Fruit fly (Drosophila melanogaster) whole organism, prepupa: ENCODE data around the gene CG11227.
A peak's percentile ranks its signal among the peaks of the same experiment; 100 is the strongest.

Experiments
- CG10631 ChIP-seq: fragments of 200-800 bp; sonication (Bioruptor generic); optimal IDR thresholded peaks from 2 replicates; lab custom pipeline; 2016; ENCODE audit warnings: missing biosample characterization, missing genetic modification characterization
- CG11294 ChIP-seq: fragments of 200-800 bp; sonication (Bioruptor generic); IDR thresholded peaks from 2 replicates; pipeline ENCODE4 v1.3.6; 2022; ENCODE audit warnings: missing biosample characterization, missing genetic modification characterization
- CG11762 ChIP-seq: fragments of 200-800 bp; sonication (Bioruptor generic); optimal IDR thresholded peaks from 3 replicates; lab custom pipeline; 2016; ENCODE audit warnings: missing biosample characterization, missing genetic modification characterization; ENCODE audit not compliant: insufficient read depth
- CG11902 ChIP-seq: fragments of 200-800 bp; sonication (Bioruptor generic); optimal IDR thresholded peaks from 3 replicates; lab custom pipeline; 2016; ENCODE audit warnings: missing biosample characterization, missing genetic modification characterization
- CG15336 ChIP-seq: fragments of 200-800 bp; sonication (Bioruptor generic); IDR thresholded peaks from 2 replicates; pipeline ENCODE4 v1.3.6; 2022; ENCODE audit warnings: missing biosample characterization, missing genetic modification characterization
- CG3032 ChIP-seq: fragments of 200-800 bp; optimal IDR thresholded peaks from 2 replicates; lab custom pipeline; 2019; ENCODE audit warnings: missing biosample characterization, mild to moderate bottlenecking, missing genetic modification characterization, moderate library complexity
- CG31627 ChIP-seq: fragments of 200-800 bp; sonication (Bioruptor generic); optimal IDR thresholded peaks from 3 replicates; lab custom pipeline; 2016; ENCODE audit warnings: missing biosample characterization, missing genetic modification characterization
- CG32006 ChIP-seq: fragments of 200-800 bp; sonication (Bioruptor generic); optimal IDR thresholded peaks from 3 replicates; lab custom pipeline; 2017; ENCODE audit warnings: missing biosample characterization, mild to moderate bottlenecking, missing genetic modification characterization
- CG4318 ChIP-seq: fragments of 200-800 bp; sonication (Bioruptor generic); optimal IDR thresholded peaks from 3 replicates; lab custom pipeline; 2017; ENCODE audit warnings: missing biosample characterization, mild to moderate bottlenecking, missing genetic modification characterization
- CG6276 ChIP-seq: fragments of 200-800 bp; sonication (Bioruptor generic); optimal IDR thresholded peaks from 2 replicates; lab custom pipeline; 2017; ENCODE audit warnings: missing biosample characterization, mild to moderate bottlenecking, missing genetic modification characterization
- CG6808 ChIP-seq: fragments of 200-800 bp; sonication (Bioruptor generic); optimal IDR thresholded peaks from 3 replicates; lab custom pipeline; 2017; ENCODE audit warnings: missing biosample characterization, missing genetic modification characterization, mild to moderate bottlenecking, moderate library complexity, missing genetic modification reagents
- CG6854 ChIP-seq: fragments of 200-800 bp; sonication (Bioruptor generic); optimal IDR thresholded peaks from 2 replicates; lab custom pipeline; 2017; ENCODE audit warnings: missing biosample characterization, mild to moderate bottlenecking, missing genetic modification characterization
- CG7368 ChIP-seq: fragments of 200-800 bp; sonication (Bioruptor generic); optimal IDR thresholded peaks from 3 replicates; lab custom pipeline; 2016; ENCODE audit warnings: missing biosample characterization, missing genetic modification characterization
- CG8319 ChIP-seq: fragments of 200-800 bp; sonication (Bioruptor generic); optimal IDR thresholded peaks from 3 replicates; lab custom pipeline; 2016; ENCODE audit warnings: missing biosample characterization, missing genetic modification characterization
- CG8632 ChIP-seq: fragments of 200-800 bp; sonication (Bioruptor generic); optimal IDR thresholded peaks from 3 replicates; lab custom pipeline; 2016; ENCODE audit warnings: missing biosample characterization, missing genetic modification characterization
- CG9139 ChIP-seq: fragments of 200-800 bp; sonication (Bioruptor generic); optimal IDR thresholded peaks from 3 replicates; lab custom pipeline; 2017; ENCODE audit warnings: missing biosample characterization, mild to moderate bottlenecking, missing genetic modification characterization
- Eip75B ChIP-seq: fragments of 200-800 bp; sonication (Bioruptor generic); optimal IDR thresholded peaks from 3 replicates; lab custom pipeline; 2016; ENCODE audit warnings: missing biosample characterization, missing genetic modification characterization
- Eip78C ChIP-seq: fragments of 200-800 bp; sonication (Bioruptor generic); peaks from one replicate; lab custom pipeline; 2016; ENCODE audit warnings: missing biosample characterization, missing genetic modification characterization
- Eip93F ChIP-seq: fragments of 200-800 bp; sonication (Bioruptor generic); optimal IDR thresholded peaks from 2 replicates; lab custom pipeline; 2016; ENCODE audit warnings: missing biosample characterization, mild to moderate bottlenecking, missing genetic modification characterization
- Ets21C ChIP-seq: fragments of 200-800 bp; sonication (Bioruptor generic); optimal IDR thresholded peaks from 3 replicates; lab custom pipeline; 2016; ENCODE audit warnings: missing biosample characterization, missing genetic modification characterization
- Ets96B ChIP-seq: fragments of 200-800 bp; optimal IDR thresholded peaks from 2 replicates; lab custom pipeline; 2019; ENCODE audit warnings: missing biosample characterization, mild to moderate bottlenecking, missing genetic modification characterization, moderate library complexity
- Hr38 ChIP-seq: sonication (Bioruptor generic); optimal IDR thresholded peaks from 2 replicates; lab custom pipeline; 2016; ENCODE audit warnings: missing biosample characterization, missing genetic modification characterization
- Hr39 ChIP-seq: fragments of 200-800 bp; sonication (Bioruptor generic); optimal IDR thresholded peaks from 2 replicates; lab custom pipeline; 2016; ENCODE audit warnings: missing biosample characterization, missing genetic modification characterization
- Hr4 ChIP-seq: fragments of 200-800 bp; sonication (Bioruptor generic); optimal IDR thresholded peaks from 3 replicates; lab custom pipeline; 2016; ENCODE audit warnings: missing biosample characterization, missing genetic modification characterization
- achi ChIP-seq: fragments of 200-800 bp; sonication (Bioruptor generic); optimal IDR thresholded peaks from 3 replicates; lab custom pipeline; 2016; ENCODE audit warnings: missing biosample characterization, missing genetic modification characterization
- acj6 ChIP-seq: fragments of 200-800 bp; sonication (Bioruptor generic); optimal IDR thresholded peaks from 3 replicates; lab custom pipeline; 2016; ENCODE audit warnings: missing biosample characterization, missing genetic modification characterization
- dsx ChIP-seq: fragments of 200-800 bp; optimal IDR thresholded peaks from 3 replicates; lab custom pipeline; 2019; ENCODE audit warnings: missing biosample characterization, mild to moderate bottlenecking, missing genetic modification characterization, moderate library complexity; ENCODE audit not compliant: poor library complexity, severe bottlenecking
- esn ChIP-seq: fragments of 200-800 bp; sonication (Bioruptor generic); optimal IDR thresholded peaks from 2 replicates; lab custom pipeline; 2016; ENCODE audit warnings: missing biosample characterization, mild to moderate bottlenecking, missing genetic modification characterization, moderate library complexity
- fd59A ChIP-seq: fragments of 200-800 bp; sonication (Bioruptor generic); optimal IDR thresholded peaks from 2 replicates; lab custom pipeline; 2017; ENCODE audit warnings: missing biosample characterization, mild to moderate bottlenecking, missing genetic modification characterization, missing genetic modification reagents
- fkh ChIP-seq: fragments of 200-800 bp; sonication (Bioruptor generic); optimal IDR thresholded peaks from 3 replicates; lab custom pipeline; 2017; ENCODE audit warnings: missing biosample characterization, mild to moderate bottlenecking, missing genetic modification characterization, moderate library complexity
- lz ChIP-seq: fragments of 200-800 bp; sonication (Bioruptor generic); optimal IDR thresholded peaks from 3 replicates; lab custom pipeline; 2016; ENCODE audit warnings: missing biosample characterization, missing genetic modification characterization
- pdm3 ChIP-seq: fragments of 200-800 bp; sonication (Bioruptor generic); optimal IDR thresholded peaks from 3 replicates; lab custom pipeline; 2016; ENCODE audit warnings: missing biosample characterization, missing genetic modification characterization
- ss ChIP-seq, 2 experiments: fragments of 200-800 bp; sonication (Bioruptor generic); optimal IDR thresholded peaks; 2 replicates in 1 of 2; 3 replicates in 1 of 2; lab custom pipeline; 2017 to 2018; ENCODE audit warnings: mild to moderate bottlenecking in 2 of 2, missing biosample characterization in 2 of 2, missing genetic modification characterization in 2 of 2, moderate library complexity in 1 of 2
- svp ChIP-seq: fragments of 200-800 bp; sonication (Bioruptor generic); peaks from one replicate; lab custom pipeline; 2016; ENCODE audit warnings: missing biosample characterization, missing genetic modification characterization

Gene CG11227

DNA sequence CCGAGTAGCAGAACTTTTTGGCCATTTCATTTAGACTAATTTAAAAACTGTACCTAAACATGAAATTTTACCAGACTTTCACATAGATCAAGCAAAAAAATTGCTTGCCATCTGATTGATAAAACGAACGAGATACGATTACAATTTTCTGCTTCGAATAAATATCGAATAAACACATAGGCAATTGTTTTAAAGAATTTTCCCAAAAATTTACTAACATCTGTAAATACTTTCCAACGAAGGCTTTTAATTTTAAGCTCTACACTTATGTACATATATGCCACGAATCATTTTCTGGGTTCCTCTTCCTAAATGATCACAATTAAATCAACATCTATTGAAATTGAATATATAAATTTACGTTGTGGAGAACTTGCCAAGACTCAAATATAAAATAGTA, at the start of gene CG11227:
Gene CG11227 (minus strand): TSS at position 101 of the 400 bp plus-strand sequence.
- TF ChIP-seq Hr39 = no peak
- TF ChIP-seq CG31627 (GFP tag; lab: Kevin White, UChicago) = no peak
- TF ChIP-seq Eip93F = no peak
- no peak for TF ChIP-seq Ets21C (GFP tag; lab: Kevin White, UChicago)
- TF ChIP-seq CG6808 (GFP tag; lab: Kevin White, UChicago) = no peak
- TF ChIP-seq Hr38 (GFP tag; lab: Kevin White, UChicago) = no peak
- TF ChIP-seq ss (GFP tag; optimal IDR thresholded peaks at IDR 0.05; lab: Kevin White, UChicago) = no peak
- TF ChIP-seq CG32006 (GFP tag; lab: Kevin White, UChicago) = no peak
- no peak for TF ChIP-seq Eip75B

DNA sequence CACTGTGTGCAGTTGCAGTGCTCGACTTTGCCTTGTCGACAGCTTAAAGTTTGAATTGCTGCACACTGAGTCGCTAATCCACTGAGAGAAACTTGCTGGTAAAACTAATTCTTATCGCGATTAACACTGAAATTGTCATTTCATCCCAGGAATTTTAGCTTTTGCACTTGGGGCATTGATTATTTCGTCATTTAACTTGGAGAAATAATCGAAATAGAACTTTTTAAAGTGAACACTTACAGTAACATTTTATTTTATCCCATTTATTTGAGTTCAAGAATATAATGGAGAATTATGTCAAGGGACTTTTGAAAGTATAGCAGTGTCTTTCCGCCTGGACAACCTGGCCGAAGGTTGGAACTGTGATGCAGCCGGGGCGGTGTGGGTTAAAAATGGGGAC, 44.6 kb upstream of the CG11227 start, which contains the start of gene CG44426:
Gene CG44426 (plus strand): TSS at position 301 of the 400 bp plus-strand sequence.
- no peak for TF ChIP-seq CG31627 (GFP tag; lab: Kevin White, UChicago)
- TF ChIP-seq svp (GFP tag; lab: Kevin White, UChicago) = peak; percentile 39
- TF ChIP-seq, all 60 proteins: peak for 1

- TF ChIP-seq CG32006 (GFP tag; lab: Kevin White, UChicago) (no peak), Hr39 (no peak), CG7368 (GFP tag; lab: Kevin White, UChicago) (no peak), CG8632 (GFP tag; lab: Kevin White, UChicago) (no peak), CG3032 (tag; lab: Kevin White, UChicago) (no peak), Ets96B (tag; lab: Kevin White, UChicago) (no peak)
Observed at dm6 chrX:20965369-20966040, 32.1 kb upstream of the CG11227 start, which contains the start of gene CG1304. Gene CG1304, minus strand, starts transcription at chrX:20965419.

- TF ChIP-seq Eip78C (no peak), fkh (GFP tag; lab: Kevin White, UChicago) (no peak), CG10631 (GFP tag; lab: Kevin White, UChicago) (no peak), Hr38 (GFP tag; lab: Kevin White, UChicago) (no peak), CG15336 (GFP tag; lab: Robert Waterston, UW) (no peak), achi (GFP tag; lab: Kevin White, UChicago) (no peak), CG8319 (GFP tag; lab: Kevin White, UChicago) (no peak), fd59A (GFP tag; lab: Kevin White, UChicago) (no peak), CG11902 (no peak), CG11762 (GFP tag; lab: Kevin White, UChicago) (no peak)
- TF ChIP-seq, all 60 proteins: peak for 0
Observed at dm6 chrX:20963405-20963804, 30.0 kb upstream of the CG11227 start, which contains the start of gene Ser6. Gene Ser6, minus strand, starts transcription at chrX:20963505.

DNA sequence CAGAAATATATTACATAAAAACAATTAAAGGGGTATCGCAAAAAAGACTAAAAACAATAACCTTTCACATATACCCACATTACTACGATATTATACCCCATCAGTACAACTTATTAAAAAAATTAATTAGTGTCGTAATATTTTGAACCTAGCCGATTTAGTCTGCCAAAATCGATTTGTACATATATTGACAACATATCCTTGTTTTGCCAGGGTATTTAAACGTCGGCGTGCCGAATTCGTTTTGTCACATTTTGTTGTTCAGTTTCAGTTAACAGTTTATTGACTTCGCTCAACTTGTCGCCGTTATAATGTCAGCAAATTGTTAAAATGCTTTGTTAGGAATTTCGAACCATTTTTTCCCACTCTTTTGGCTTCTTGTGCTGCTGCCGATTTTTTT, 14.9 kb upstream of the CG11227 start:
- TF ChIP-seq lz (GFP tag; lab: Kevin White, UChicago) = no peak
- TF ChIP-seq dsx (GFP tag; lab: Kevin White, UChicago) = peak; percentile 24
- peak; percentile 63 for TF ChIP-seq svp (GFP tag; lab: Kevin White, UChicago)
- TF ChIP-seq Hr4 = no peak
- peak; percentile 53 for TF ChIP-seq Eip78C

DNA sequence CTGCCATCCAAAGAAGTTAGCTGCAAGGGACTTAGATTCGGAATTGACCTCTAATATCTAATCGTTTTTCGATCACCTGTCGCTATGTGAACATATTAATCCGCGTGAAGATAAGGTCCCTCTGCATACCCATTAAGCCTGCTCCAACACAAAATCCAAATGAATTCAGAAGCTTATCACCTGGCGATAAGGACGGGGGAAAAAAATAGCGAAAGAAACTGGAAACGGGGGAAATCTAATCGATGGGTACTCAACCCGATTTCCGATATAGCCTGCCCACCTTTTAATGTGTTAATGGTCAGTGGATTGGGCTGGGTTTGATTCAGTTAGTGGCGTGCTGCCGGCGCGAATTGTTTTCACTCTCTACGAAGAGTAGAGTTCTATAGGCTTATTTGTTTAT, 1.2 kb upstream of the CG11227 start, which contains the start of gene Npc1b:
Gene Npc1b (plus strand): TSS at position 340 of the 400 bp plus-strand sequence.
- no peak for TF ChIP-seq esn (GFP tag; lab: Kevin White, UChicago)
- TF ChIP-seq CG4318 (GFP tag; lab: Kevin White, UChicago) = no peak
- no peak for TF ChIP-seq CG8319 (GFP tag; lab: Kevin White, UChicago)
- TF ChIP-seq CG9139 = no peak
- no peak for TF ChIP-seq acj6 (GFP tag; lab: Kevin White, UChicago)
- TF ChIP-seq CG6854 (GFP tag; lab: Kevin White, UChicago) = no peak
- TF ChIP-seq CG32006 (GFP tag; lab: Kevin White, UChicago) = no peak
- no peak for TF ChIP-seq CG6276 (GFP tag; lab: Kevin White, UChicago)
- no peak for TF ChIP-seq Eip78C
- TF ChIP-seq lz (GFP tag; lab: Kevin White, UChicago) = no peak
- TF ChIP-seq Ets96B (tag; lab: Kevin White, UChicago) = no peak
- TF ChIP-seq fkh (GFP tag; lab: Kevin White, UChicago) = no peak
- TF ChIP-seq CG11294 = no peak
- TF ChIP-seq CG7368 (GFP tag; lab: Kevin White, UChicago) = no peak
- no peak for TF ChIP-seq pdm3
- no peak for TF ChIP-seq CG15336 (GFP tag; lab: Robert Waterston, UW)
